Worm (Caenorhabditis elegans) whole organism, late embryonic: ENCODE measurements around the gene F41G3.3.

Experiments
- dmd-4 ChIP-seq: sonication (generic microtip); optimal IDR thresholded peaks from 2 replicates; lab custom pipeline; 2016; ENCODE audit warnings: borderline replicate concordance, missing genetic modification characterization, missing compliant biosample characterization
- hlh-8 ChIP-seq: sonication (generic microtip); optimal IDR thresholded peaks from 2 replicates; lab custom pipeline; 2016; ENCODE audit warnings: missing genotype, missing genetic modification characterization, missing compliant biosample characterization
- nhr-11 ChIP-seq: fragments of 150-350 bp; optimal IDR thresholded peaks from 2 replicates; lab custom pipeline; 2014; ENCODE audit warnings: missing biosample characterization, missing genetic modification characterization
- pat-9 ChIP-seq: fragments of 200-800 bp; sonication (Bioruptor generic); optimal IDR thresholded peaks from 2 replicates; lab custom pipeline; 2018; ENCODE audit warnings: mild to moderate bottlenecking, missing genetic modification characterization, moderate library complexity, missing compliant biosample characterization
- ref-2 ChIP-seq: sonication (generic microtip); optimal IDR thresholded peaks from 2 replicates; lab custom pipeline; 2016; ENCODE audit warnings: missing genetic modification characterization, missing compliant biosample characterization

ce11 chrII:6726814-6727213, 29.5 kb upstream of the F41G3.3 start:
- TF ChIP-seq hlh-8 (tag; lab: Kevin White, UChicago) (no peak), nhr-11 (tag; lab: Kevin White, UChicago) (no peak), pat-9 (tag; lab: Kevin White, UChicago) (no peak), dmd-4 (tag; lab: Kevin White, UChicago) (no peak), ref-2 (no peak)
